Worm (Caenorhabditis elegans): Measurements from ENCODE around the gene B0361.11.

The B0361.11 gene

DNA sequence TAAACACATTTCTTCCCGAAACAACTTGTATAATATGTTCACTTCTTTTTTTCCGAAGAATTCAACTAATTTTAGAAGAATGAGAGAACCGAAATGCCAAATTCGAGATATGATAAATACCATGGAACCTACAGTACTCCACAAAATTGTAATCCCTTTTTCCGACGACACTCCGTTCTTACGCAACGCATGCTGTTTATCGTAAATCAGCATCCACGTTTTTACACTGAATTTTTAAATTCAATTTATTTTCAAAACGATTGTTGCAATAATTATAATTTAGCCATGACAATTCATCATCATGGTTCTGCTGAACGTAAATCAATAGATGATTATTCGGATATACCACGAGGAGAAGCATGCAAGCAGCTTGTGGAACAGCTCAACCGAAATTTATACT lies 3.8 kb downstream of the B0361.11 start, which contains the start of gene B0361.3:
B0361.3 (plus strand) TSS at position 284 of the 400 bp plus-strand sequence.
- no peak for TF ChIP-seq elt-3 (tag; optimal IDR thresholded peaks at IDR 0.05)
- no peak for TF ChIP-seq elt-1 (tag; optimal IDR thresholded peaks at IDR 0.05)
- no peak for TF ChIP-seq gmeb-1 (tag; optimal IDR thresholded peaks at IDR 0.05)
- TF ChIP-seq ama-1 (optimal IDR thresholded peaks at IDR 0.05) = no peak
- TF ChIP-seq lsy-2 (tag; optimal IDR thresholded peaks at IDR 0.05) = peak in 1 of 2 experiments; percentile 68
- no peak for TF ChIP-seq lin-13 (GFP tag; optimal IDR thresholded peaks at IDR 0.05)
- TF ChIP-seq unc-55 (GFP tag; optimal IDR thresholded peaks at IDR 0.05) = peak; percentile 4
- no peak for TF ChIP-seq blmp-1 (tag; optimal IDR thresholded peaks at IDR 0.05; ENCODE audit: insufficient read depth)
- TF ChIP-seq nhr-10 (tag; optimal IDR thresholded peaks at IDR 0.05) = no peak
- peak; percentile 51 for TF ChIP-seq crh-2 (tag; optimal IDR thresholded peaks at IDR 0.05)
- no peak for TF ChIP-seq mbf-1 (tag; optimal IDR thresholded peaks at IDR 0.05)

DNA sequence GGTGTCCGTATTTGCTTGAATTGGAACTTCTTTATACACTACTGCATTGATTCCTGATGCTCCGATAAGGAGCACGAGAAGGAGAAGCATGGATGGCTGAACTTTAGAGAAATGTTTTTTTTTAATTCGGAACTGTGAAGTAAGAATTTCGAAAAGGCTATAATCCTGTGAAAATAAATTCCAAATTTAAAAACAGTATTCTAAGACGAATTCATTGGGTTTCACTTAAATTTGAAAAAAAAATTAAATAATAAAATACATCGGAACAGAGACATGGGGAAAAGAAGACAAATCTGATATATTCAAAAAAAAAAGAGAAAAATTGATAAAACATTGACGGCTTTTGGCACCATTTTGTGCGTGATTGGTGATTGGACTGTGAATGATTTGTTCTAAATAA lies 8.4 kb downstream of the B0361.11 start, which contains the start of gene pho-5:
pho-5 (minus strand) TSS at position 101 of the 400 bp plus-strand sequence.
- TF ChIP-seq sem-4 (tag; optimal IDR thresholded peaks at IDR 0.05) = no peak

DNA sequence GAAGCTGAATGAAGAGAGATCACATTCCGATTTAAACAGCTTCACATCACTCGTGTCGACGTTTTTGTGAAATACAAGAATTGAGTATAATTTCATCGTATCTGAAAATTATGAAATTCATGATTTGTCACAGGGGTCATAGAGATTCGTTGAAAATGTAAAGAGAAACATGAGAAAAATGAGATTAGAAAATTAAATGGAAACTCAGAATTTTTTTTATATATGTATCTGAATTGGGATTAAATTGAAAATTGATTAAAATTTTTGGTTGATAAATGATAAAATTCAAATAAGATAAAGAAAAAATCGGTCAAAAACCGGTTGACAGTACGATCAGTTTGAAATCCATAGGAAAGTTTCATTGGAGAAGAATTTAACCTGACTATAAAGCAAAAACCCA lies 10.1 kb downstream of the B0361.11 start, which contains the start of gene ykt-6:
ykt-6 (minus strand) TSS at position 101 of the 400 bp plus-strand sequence.
- no peak for TF ChIP-seq skn-1 (tag; optimal IDR thresholded peaks at IDR 0.05)
- no peak for TF ChIP-seq C34F6.9 (tag; optimal IDR thresholded peaks at IDR 0.05)
- TF ChIP-seq F13H6.1 (tag; optimal IDR thresholded peaks at IDR 0.05) = no peak
- TF ChIP-seq nhr-23 (tag; optimal IDR thresholded peaks at IDR 0.05) = no peak
- TF ChIP-seq nhr-11 (tag; optimal IDR thresholded peaks at IDR 0.05) = no peak
- no peak for TF ChIP-seq lsy-2 (tag; optimal IDR thresholded peaks at IDR 0.05)
- no peak for TF ChIP-seq nhr-129 (tag; optimal IDR thresholded peaks at IDR 0.05)
- TF ChIP-seq sma-3 (GFP tag; optimal IDR thresholded peaks at IDR 0.05) = no peak
- no peak for TF ChIP-seq nhr-77 (tag; optimal IDR thresholded peaks at IDR 0.05)
- TF ChIP-seq nhr-12 (tag; optimal IDR thresholded peaks at IDR 0.05) = no peak
- no peak for TF ChIP-seq nhr-237 (tag; optimal IDR thresholded peaks at IDR 0.05)
- TF ChIP-seq mdl-1 (tag; optimal IDR thresholded peaks at IDR 0.05) = no peak
- TF ChIP-seq Y55F3AM.14 (GFP tag; optimal IDR thresholded peaks at IDR 0.05) = no peak
- TF ChIP-seq dmd-4 (tag; optimal IDR thresholded peaks at IDR 0.05) = no peak
- TF ChIP-seq aly-2 (tag; optimal IDR thresholded peaks at IDR 0.05) = no peak

DNA sequence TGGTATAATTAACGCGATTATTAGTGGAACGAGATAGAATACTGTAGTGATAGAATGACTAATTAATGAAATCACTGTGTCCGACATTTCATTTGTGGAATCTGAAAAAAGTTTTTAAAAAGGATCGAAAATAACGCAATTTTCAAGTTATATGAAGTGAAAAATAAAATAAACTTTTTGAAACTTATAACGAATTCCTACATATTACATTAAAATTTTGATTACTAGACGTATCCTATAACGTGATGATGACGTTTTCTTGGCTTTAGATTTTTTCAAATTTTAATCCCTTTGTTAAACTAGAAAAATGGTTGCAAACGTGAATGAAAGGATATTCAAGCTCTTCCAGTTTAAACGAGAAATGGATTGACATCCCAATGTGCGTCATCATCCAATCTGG lies 13.1 kb downstream of the B0361.11 start, which contains the start of gene algn-11:
algn-11 (minus strand) TSS at position 101 of the 400 bp plus-strand sequence.
- TF ChIP-seq unc-39 (tag; optimal IDR thresholded peaks at IDR 0.05) (no peak), ceh-82 (tag; optimal IDR thresholded peaks at IDR 0.05) (no peak), mbf-1 (tag; optimal IDR thresholded peaks at IDR 0.05) (no peak), nhr-23 (tag; optimal IDR thresholded peaks at IDR 0.05) (no peak), egl-27 (tag; optimal IDR thresholded peaks at IDR 0.05) (no peak), blmp-1 (tag; optimal IDR thresholded peaks at IDR 0.05; ENCODE audit: insufficient read depth) (no peak), alr-1 (tag; optimal IDR thresholded peaks at IDR 0.05) (no peak), ceh-16 (tag; optimal IDR thresholded peaks at IDR 0.05) (no peak), sem-4 (tag; optimal IDR thresholded peaks at IDR 0.05) (no peak)

DNA sequence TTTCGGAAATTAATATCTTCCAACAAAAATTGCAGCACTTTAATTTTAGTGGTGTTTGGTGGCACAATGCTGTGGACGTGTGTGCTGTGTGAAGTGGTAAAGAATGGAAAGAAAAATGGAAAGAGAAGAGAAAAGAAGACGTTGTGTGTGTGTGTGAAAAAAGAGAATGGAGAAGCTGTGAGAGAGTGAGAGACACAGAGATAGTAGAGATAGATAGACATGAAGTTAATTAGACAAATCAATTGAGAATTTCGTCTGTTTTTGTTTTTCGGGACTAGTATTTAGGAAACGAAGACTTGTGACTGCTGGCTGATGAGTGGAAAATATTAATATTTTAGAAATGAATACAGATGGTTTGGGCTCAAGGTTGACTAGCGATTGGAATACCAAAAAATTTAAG lies 13.8 kb downstream of the B0361.11 start:
- TF ChIP-seq nhr-23 (tag; optimal IDR thresholded peaks at IDR 0.05) (no peak), peb-1 (tag; optimal IDR thresholded peaks at IDR 0.05) (no peak), unc-39 (tag; optimal IDR thresholded peaks at IDR 0.05) (no peak), alr-1 (tag; optimal IDR thresholded peaks at IDR 0.05) (no peak), C34F6.9 (tag; optimal IDR thresholded peaks at IDR 0.05) (peak; percentile 26), crh-2 (tag; optimal IDR thresholded peaks at IDR 0.05) (peak; percentile 34), unc-55 (GFP tag; optimal IDR thresholded peaks at IDR 0.05) (peak; percentile 20), blmp-1 (tag; optimal IDR thresholded peaks at IDR 0.05; ENCODE audit: insufficient read depth) (no peak), lsy-2 (tag; optimal IDR thresholded peaks at IDR 0.05) (peak in 1 of 2 experiments; percentile 34)

DNA sequence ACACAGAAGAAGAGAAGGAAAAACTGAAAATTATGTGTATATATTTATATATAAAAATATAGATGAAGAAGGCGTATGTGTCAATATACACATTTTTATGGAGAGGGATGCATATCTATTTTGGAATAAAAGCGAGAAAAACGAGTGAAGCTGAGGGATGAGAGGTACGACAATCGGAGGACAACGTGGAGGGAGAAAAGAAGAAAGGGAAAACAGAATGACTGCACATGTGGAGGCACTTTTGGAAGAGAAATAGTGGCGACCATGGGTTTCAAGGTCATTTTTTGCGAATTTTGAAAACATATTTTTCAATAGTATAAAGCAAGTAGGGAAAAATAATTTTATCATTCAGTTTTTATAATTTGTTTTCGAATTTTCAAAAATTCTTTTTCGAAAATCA lies 15.2 kb downstream of the B0361.11 start:
- TF ChIP-seq blmp-1 (tag; optimal IDR thresholded peaks at IDR 0.05; ENCODE audit: insufficient read depth) (peak; percentile 88), unc-55 (GFP tag; optimal IDR thresholded peaks at IDR 0.05) (peak; percentile 4), fos-1 (tag; optimal IDR thresholded peaks at IDR 0.05) (peak; percentile 35), C34F6.9 (tag; optimal IDR thresholded peaks at IDR 0.05) (peak; percentile 56), crh-2 (tag; optimal IDR thresholded peaks at IDR 0.05) (peak; percentile 35), mdl-1 (tag; optimal IDR thresholded peaks at IDR 0.05) (peak in 1 of 2 experiments; percentile 18), mab-5 (tag; optimal IDR thresholded peaks at IDR 0.05) (no peak), sma-3 (GFP tag; optimal IDR thresholded peaks at IDR 0.05) (no peak), nhr-25 (tag; optimal IDR thresholded peaks at IDR 0.05) (peak; percentile 33), nhr-129 (tag; optimal IDR thresholded peaks at IDR 0.05) (peak; percentile 35), aly-2 (tag; optimal IDR thresholded peaks at IDR 0.05) (no peak), F13H6.1 (tag; optimal IDR thresholded peaks at IDR 0.05) (no peak), egl-27 (tag; optimal IDR thresholded peaks at IDR 0.05) (no peak)
